Worm (Caenorhabditis elegans) whole organism, L2 larva: ENCODE data around the gene pak-2.

Experiments
- ceh-82 ChIP-seq: fragments of 150-350 bp; optimal IDR thresholded peaks from 2 replicates; lab custom pipeline; 2014; ENCODE audit warnings: missing biosample characterization, missing genetic modification characterization
- egl-27 ChIP-seq: sonication (generic microtip); optimal IDR thresholded peaks from 3 replicates; lab custom pipeline; 2017; ENCODE audit warnings: missing biosample characterization, missing genetic modification reagents, missing genetic modification characterization
- lsy-2 ChIP-seq, 2 experiments: fragments of 150-350 bp in 1 of 2; sonication (generic microtip) in 1 of 2; optimal IDR thresholded peaks; 2 replicates each; lab custom pipeline; 2014 to 2017; ENCODE audit warnings: missing biosample characterization in 2 of 2, missing genetic modification characterization in 2 of 2
- mdl-1 ChIP-seq, 2 experiments: fragments of 150-350 bp in 1 of 2; sonication (generic microtip) in 1 of 2; optimal IDR thresholded peaks; 2 replicates each; lab custom pipeline; 2017; ENCODE audit warnings: missing biosample characterization in 2 of 2, missing genetic modification characterization in 2 of 2
- nhr-21 ChIP-seq: fragments of 150-350 bp; optimal IDR thresholded peaks from 2 replicates; lab custom pipeline; 2014; ENCODE audit warnings: missing biosample characterization, missing genetic modification characterization
- skn-1 ChIP-seq: sonication (generic microtip); optimal IDR thresholded peaks from 2 replicates; lab custom pipeline; 2017; ENCODE audit warnings: missing biosample characterization, missing genetic modification characterization
- unc-62 ChIP-seq: fragments of 150-350 bp; optimal IDR thresholded peaks from 2 replicates; lab custom pipeline; 2014; ENCODE audit warnings: missing biosample characterization, missing genetic modification reagents, missing genetic modification characterization

DNA sequence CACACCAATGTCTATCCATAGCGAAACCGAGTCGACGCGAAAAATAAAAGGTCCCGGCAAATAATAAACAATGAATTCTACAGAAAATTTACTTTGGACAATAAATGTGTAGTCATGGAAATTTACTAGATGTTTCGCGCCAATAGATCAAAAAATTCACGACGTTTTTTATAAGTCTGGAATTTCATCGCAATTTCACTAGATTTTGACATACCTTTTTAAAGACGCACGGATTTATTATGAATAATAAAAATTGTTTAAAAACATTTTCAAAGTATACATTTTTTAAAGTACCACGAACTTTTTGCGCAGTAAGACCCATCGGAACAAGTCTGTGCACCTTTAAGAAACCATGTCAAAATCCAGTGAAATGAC lies 36.8 kb upstream of the pak-2 start:
- TF ChIP-seq unc-62 (no peak), nhr-21 (tag; lab: Kevin White, UChicago) (no peak), mdl-1 (tag; optimal IDR thresholded peaks at IDR 0.05; lab: Kevin White, UChicago) (no peak), ceh-82 (tag; lab: Kevin White, UChicago) (no peak), egl-27 (no peak), skn-1 (tag; lab: Kevin White, UChicago) (no peak), lsy-2 (tag; optimal IDR thresholded peaks at IDR 0.05; lab: Kevin White, UChicago) (no peak)
